Fruit fly (Drosophila melanogaster) whole organism, embryonic: Measurements from ENCODE around the gene Hasp.

Experiments used
- Asciz ChIP-seq: fragments of 200-800 bp; sonication (Bioruptor generic); optimal IDR thresholded peaks from 2 replicates; lab custom pipeline; 2017; ENCODE audit warnings: missing biosample characterization, mild to moderate bottlenecking, missing genetic modification characterization, missing genetic modification reagents
- B-H2 ChIP-seq: fragments of 200-800 bp; sonication (Bioruptor generic); optimal IDR thresholded peaks from 2 replicates; lab custom pipeline; 2018; ENCODE audit warnings: missing biosample characterization, mild to moderate bottlenecking, missing genetic modification characterization
- C15 ChIP-seq: fragments of 200-800 bp; sonication (Bioruptor generic); IDR thresholded peaks from 3 replicates; pipeline ENCODE4 v1.3.6; 2022; ENCODE audit warnings: missing biosample characterization, missing genetic modification characterization
- CG10274 ChIP-seq: fragments of 200-800 bp; sonication (Bioruptor generic); optimal IDR thresholded peaks from 3 replicates; lab custom pipeline; 2017; ENCODE audit warnings: missing biosample characterization, mild to moderate bottlenecking, missing genetic modification characterization
- CG10543 ChIP-seq: fragments of 200-800 bp; sonication (Bioruptor generic); optimal IDR thresholded peaks from 3 replicates; lab custom pipeline; 2017; ENCODE audit warnings: missing biosample characterization, mild to moderate bottlenecking, missing genetic modification characterization, moderate library complexity
- CG15269 ChIP-seq: fragments of 200-800 bp; sonication (Bioruptor generic); optimal IDR thresholded peaks from 2 replicates; lab custom pipeline; 2018; ENCODE audit warnings: missing biosample characterization, mild to moderate bottlenecking, missing genetic modification characterization, moderate library complexity
- CG17612 ChIP-seq: fragments of 200-800 bp; sonication (Bioruptor generic); IDR thresholded peaks from 2 replicates; pipeline ENCODE4 v1.3.6; 2022; ENCODE audit warnings: missing biosample characterization, missing genetic modification characterization
- CG31441 ChIP-seq: fragments of 200-800 bp; sonication (Bioruptor generic); IDR thresholded peaks from 2 replicates; pipeline ENCODE4 v1.3.6; 2022; ENCODE audit warnings: missing biosample characterization, missing genetic modification characterization
- CG34376 ChIP-seq: fragments of 200-800 bp; sonication (Bioruptor generic); optimal IDR thresholded peaks from 2 replicates; lab custom pipeline; 2018; ENCODE audit warnings: missing biosample characterization, mild to moderate bottlenecking, missing genetic modification characterization
- CG4424 ChIP-seq: fragments of 200-800 bp; sonication (Bioruptor generic); optimal IDR thresholded peaks from 3 replicates; lab custom pipeline; 2016; ENCODE audit warnings: missing biosample characterization, missing genetic modification characterization
- CG7357 ChIP-seq: fragments of 200-800 bp; sonication (Bioruptor generic); IDR thresholded peaks from 3 replicates; pipeline ENCODE4 v1.3.6; 2022; ENCODE audit warnings: missing biosample characterization, missing genetic modification characterization
- CG7987 ChIP-seq: fragments of 200-800 bp; sonication (Bioruptor generic); optimal IDR thresholded peaks from 2 replicates; lab custom pipeline; 2018; ENCODE audit warnings: missing biosample characterization, mild to moderate bottlenecking, missing genetic modification characterization, moderate library complexity
- CG9437 ChIP-seq: fragments of 200-800 bp; sonication (Bioruptor generic); optimal IDR thresholded peaks from 2 replicates; lab custom pipeline; 2018; ENCODE audit warnings: missing biosample characterization, mild to moderate bottlenecking, missing genetic modification characterization
- CG9876 ChIP-seq: fragments of 200-800 bp; sonication (Bioruptor generic); optimal IDR thresholded peaks from 2 replicates; lab custom pipeline; 2016; ENCODE audit warnings: missing biosample characterization, missing genetic modification characterization
- CoRest ChIP-seq: fragments of 200-800 bp; sonication (Bioruptor generic); optimal IDR thresholded peaks from 3 replicates; lab custom pipeline; 2018; ENCODE audit warnings: missing biosample characterization, mild to moderate bottlenecking, missing genetic modification characterization, moderate library complexity
- CrebB ChIP-seq: fragments of 200-800 bp; sonication (Bioruptor generic); optimal IDR thresholded peaks from 3 replicates; lab custom pipeline; 2018; ENCODE audit warnings: missing biosample characterization, mild to moderate bottlenecking, missing genetic modification characterization
- D ChIP-seq, 2 experiments: fragments of 200-800 bp in 1 of 2; fragments of >200 bp in 1 of 2; sonication (Bioruptor generic) in 1 of 2; optimal IDR thresholded peaks; 2 replicates in 1 of 2; 3 replicates in 1 of 2; lab custom pipeline; 2017; ENCODE audit warnings: mild to moderate bottlenecking in 1 of 2, missing biosample characterization in 1 of 2, missing genetic modification characterization in 1 of 2, missing genetic modification reagents in 1 of 2
- Dek ChIP-seq: fragments of 200-800 bp; sonication (Bioruptor generic); optimal IDR thresholded peaks from 3 replicates; lab custom pipeline; 2019; ENCODE audit warnings: missing biosample characterization, mild to moderate bottlenecking, missing genetic modification characterization, moderate library complexity
- Dfd ChIP-seq, 2 experiments: fragments of >200 bp; optimal IDR thresholded peaks; 2 replicates each; lab custom pipeline; 2017; ENCODE audit warnings: missing biosample characterization in 2 of 2, missing genetic modification characterization in 2 of 2
- Dp ChIP-seq: fragments of 200-800 bp; sonication (Bioruptor generic); optimal IDR thresholded peaks from 2 replicates; lab custom pipeline; 2018; ENCODE audit warnings: missing biosample characterization, mild to moderate bottlenecking, missing genetic modification characterization, moderate library complexity
- Ets65A ChIP-seq: fragments of 200-800 bp; sonication (Bioruptor generic); peaks from one replicate; lab custom pipeline; 2016; ENCODE audit warnings: missing biosample characterization, missing genetic modification characterization
- Fer1 ChIP-seq: fragments of 200-800 bp; sonication (Bioruptor generic); optimal IDR thresholded peaks from 2 replicates; lab custom pipeline; 2017; ENCODE audit warnings: missing biosample characterization, mild to moderate bottlenecking, missing genetic modification characterization
- GATAe ChIP-seq: fragments of 200-800 bp; sonication (Bioruptor generic); conservative IDR thresholded peaks from 2 replicates; pipeline ENCODE4 v1.3.6; 2022; ENCODE audit warnings: missing biosample characterization, missing genetic modification characterization
- HHEX ChIP-seq: fragments of 200-800 bp; sonication (Bioruptor generic); optimal IDR thresholded peaks from 3 replicates; lab custom pipeline; 2017; ENCODE audit warnings: missing biosample characterization, mild to moderate bottlenecking, missing genetic modification characterization, missing genetic modification reagents
- HLH4C ChIP-seq: fragments of 200-800 bp; sonication (Bioruptor generic); IDR thresholded peaks from 3 replicates; pipeline ENCODE4 v1.3.6; 2022; ENCODE audit warnings: missing biosample characterization, missing genetic modification characterization; ENCODE audit not compliant: partially characterized antibody
- HmgD ChIP-seq: fragments of 200-800 bp; sonication (Bioruptor generic); optimal IDR thresholded peaks from 3 replicates; lab custom pipeline; 2016; ENCODE audit warnings: missing biosample characterization, missing genetic modification characterization
- HmgZ ChIP-seq: fragments of 200-800 bp; sonication (Bioruptor generic); optimal IDR thresholded peaks from 2 replicates; lab custom pipeline; 2018; ENCODE audit warnings: missing biosample characterization, mild to moderate bottlenecking, missing genetic modification characterization
- Jarid2 ChIP-seq: fragments of 200-800 bp; sonication (Bioruptor generic); optimal IDR thresholded peaks from 3 replicates; lab custom pipeline; 2017; ENCODE audit warnings: mild to moderate bottlenecking, missing biosample characterization, missing genetic modification reagents, missing genetic modification characterization
- MBD-R2 ChIP-seq: fragments of 200-800 bp; sonication (Bioruptor generic); IDR thresholded peaks from 2 replicates; pipeline ENCODE4 v1.3.6; 2022; ENCODE audit warnings: missing biosample characterization, missing genetic modification characterization
- Med ChIP-seq: fragments of 200-800 bp; sonication (Bioruptor generic); peaks from one replicate; lab custom pipeline; 2016; ENCODE audit warnings: missing biosample characterization, missing genetic modification characterization, mild to moderate bottlenecking, inconsistent platforms, moderate library complexity
- Side ChIP-seq: fragments of 200-800 bp; sonication (Bioruptor generic); optimal IDR thresholded peaks from 2 replicates; lab custom pipeline; 2016; ENCODE audit warnings: missing biosample characterization, missing genetic modification characterization
- Sox100B ChIP-seq: fragments of 200-800 bp; sonication (Bioruptor generic); optimal IDR thresholded peaks from 3 replicates; lab custom pipeline; 2018; ENCODE audit warnings: missing biosample characterization, mild to moderate bottlenecking, missing genetic modification characterization
- ash1 ChIP-seq: fragments of 200-800 bp; sonication (Bioruptor generic); optimal IDR thresholded peaks from 2 replicates; lab custom pipeline; 2018; ENCODE audit warnings: missing biosample characterization, mild to moderate bottlenecking, missing genetic modification characterization
- danr ChIP-seq: fragments of 200-800 bp; sonication (Bioruptor generic); IDR thresholded peaks from 2 replicates; pipeline ENCODE4 v1.3.6; 2022; ENCODE audit warnings: missing biosample characterization, missing genetic modification characterization
- en ChIP-seq: fragments of 200-800 bp; sonication (Bioruptor generic); optimal IDR thresholded peaks from 2 replicates; lab custom pipeline; 2016; ENCODE audit warnings: missing biosample characterization, missing genetic modification characterization
- eve ChIP-seq, 2 experiments: fragments of >200 bp; optimal IDR thresholded peaks; 2 replicates each; lab custom pipeline; 2017; ENCODE audit warnings: missing biosample characterization in 2 of 2, missing genetic modification characterization in 2 of 2
- exex ChIP-seq: fragments of 200-800 bp; sonication (Bioruptor generic); optimal IDR thresholded peaks from 4 replicates; lab custom pipeline; 2018; ENCODE audit warnings: missing biosample characterization, mild to moderate bottlenecking, missing genetic modification characterization, moderate library complexity
- lola ChIP-seq, 3 experiments: fragments of >200 bp in 2 of 3; fragments of 200-800 bp in 1 of 3; sonication (Bioruptor generic) in 1 of 3; optimal IDR thresholded peaks; 2 replicates each; lab custom pipeline; 2017 to 2019; ENCODE audit warnings: missing biosample characterization in 3 of 3, missing genetic modification characterization in 3 of 3, mild to moderate bottlenecking in 1 of 3, moderate library complexity in 1 of 3
- mirr ChIP-seq: fragments of 200-800 bp; sonication (Bioruptor generic); optimal IDR thresholded peaks from 3 replicates; lab custom pipeline; 2018; ENCODE audit warnings: missing biosample characterization, mild to moderate bottlenecking, missing genetic modification characterization
- row ChIP-seq: fragments of 200-800 bp; sonication (Bioruptor generic); IDR thresholded peaks from 3 replicates; pipeline ENCODE4 v1.3.6; 2022; ENCODE audit warnings: missing biosample characterization, missing genetic modification characterization
- sc ChIP-seq, 3 experiments: fragments of >200 bp in 2 of 3; fragments of 200-800 bp in 1 of 3; sonication (Bioruptor generic) in 1 of 3; optimal IDR thresholded peaks; 2 replicates in 2 of 3; 3 replicates in 1 of 3; lab custom pipeline; 2017; ENCODE audit warnings: mild to moderate bottlenecking in 1 of 3, missing biosample characterization in 1 of 3, missing genetic modification characterization in 1 of 3, missing genetic modification reagents in 1 of 3
- sd ChIP-seq: fragments of 200-800 bp; sonication (Bioruptor generic); optimal IDR thresholded peaks from 3 replicates; lab custom pipeline; 2018; ENCODE audit warnings: missing biosample characterization, mild to moderate bottlenecking, missing genetic modification characterization, moderate library complexity
- seq ChIP-seq: fragments of 200-800 bp; sonication (Bioruptor generic); IDR thresholded peaks from 2 replicates; pipeline ENCODE4 v1.3.6; 2022; ENCODE audit warnings: missing biosample characterization, missing genetic modification characterization
- ssp ChIP-seq: fragments of 200-800 bp; sonication (Bioruptor generic); IDR thresholded peaks from 2 replicates; pipeline ENCODE4 v1.3.6; 2022; ENCODE audit warnings: missing biosample characterization, missing genetic modification characterization
- stwl ChIP-seq: fragments of 200-800 bp; sonication (Bioruptor generic); optimal IDR thresholded peaks from 3 replicates; lab custom pipeline; 2018; ENCODE audit warnings: missing biosample characterization, mild to moderate bottlenecking, missing genetic modification characterization, moderate library complexity
- sug ChIP-seq: fragments of 200-800 bp; optimal IDR thresholded peaks from 2 replicates; lab custom pipeline; 2019; ENCODE audit warnings: missing biosample characterization, mild to moderate bottlenecking, missing genetic modification characterization, moderate library complexity
- tna ChIP-seq: fragments of 200-800 bp; sonication (Bioruptor generic); IDR thresholded peaks from 2 replicates; pipeline ENCODE4 v1.3.6; 2022; ENCODE audit warnings: missing biosample characterization, missing genetic modification characterization; ENCODE audit not compliant: partially characterized antibody
- trem ChIP-seq: fragments of 200-800 bp; optimal IDR thresholded peaks from 3 replicates; lab custom pipeline; 2019; ENCODE audit warnings: missing biosample characterization, mild to moderate bottlenecking, missing genetic modification characterization, moderate library complexity
- zen ChIP-seq: fragments of 200-800 bp; sonication (Bioruptor generic); optimal IDR thresholded peaks from 3 replicates; lab custom pipeline; 2018; ENCODE audit warnings: missing biosample characterization, mild to moderate bottlenecking, missing genetic modification characterization, moderate library complexity

The Hasp gene

dm6 chr2L:19506323-19506722 is 10.7 kb downstream of the Hasp start:
- TF ChIP-seq sug (tag; lab: Kevin White, UChicago) (peak; percentile 20), MBD-R2 (0 out of 2 replicates have a peak, but pooled peaks have one; percentile 15), ash1 (GFP tag; lab: Kevin White, UChicago) (no peak), Fer1 (GFP tag; lab: Kevin White, UChicago) (peak; percentile 23), CG9437 (GFP tag; lab: Kevin White, UChicago) (no peak), sd (tag; lab: Kevin White, UChicago) (peak; percentile 96), eve (GFP tag; optimal IDR thresholded peaks at IDR 0.05; lab: Kevin White, UChicago) (no peak), HmgZ (tag; lab: Kevin White, UChicago) (peak; percentile 51), lola (GFP tag; optimal IDR thresholded peaks at IDR 0.05; lab: Kevin White, UChicago) (no peak), mirr (GFP tag; lab: Kevin White, UChicago) (peak; percentile 42), CG9876 (GFP tag; lab: Kevin White, UChicago) (no peak), CG10274 (GFP tag; lab: Kevin White, UChicago) (peak; percentile 97), GATAe (GFP tag; lab: Robert Waterston, UW) (peak; percentile 87), row (GFP tag; lab: Robert Waterston, UW) (peak; percentile 35; the same call in 1 of the 3 replicates), Med (GFP tag; lab: Kevin White, UChicago) (peak; percentile 8), Dfd (GFP tag; optimal IDR thresholded peaks at IDR 0.05; lab: Kevin White, UChicago) (no peak), HHEX (GFP tag; lab: Kevin White, UChicago) (no peak), trem (tag; lab: Kevin White, UChicago) (no peak), CG34376 (GFP tag; lab: Kevin White, UChicago) (peak; percentile 47), exex (tag; lab: Kevin White, UChicago) (peak; percentile 70), CG7357 (GFP tag; lab: Robert Waterston, UW) (0 out of 3 replicates have a peak, but pooled peaks have one; percentile 18), CG10543 (GFP tag; lab: Kevin White, UChicago) (peak; percentile 43)

- TF ChIP-seq ssp (GFP tag; lab: Robert Waterston, UW) = no peak
- no peak for TF ChIP-seq C15 (GFP tag; lab: Robert Waterston, UW)
- TF ChIP-seq Jarid2 (GFP tag; lab: Kevin White, UChicago) = no peak
- no peak for TF ChIP-seq Dek (tag; lab: Kevin White, UChicago)
- TF ChIP-seq CrebB = no peak
- no peak for TF ChIP-seq CG7987 (GFP tag; lab: Kevin White, UChicago)
- TF ChIP-seq B-H2 (GFP tag; lab: Kevin White, UChicago) = no peak
- TF ChIP-seq seq = no peak
- TF ChIP-seq en = no peak
- TF ChIP-seq Asciz (GFP tag; lab: Kevin White, UChicago) = no peak
- TF ChIP-seq danr = no peak
- TF ChIP-seq sc (optimal IDR thresholded peaks at IDR 0.05; lab: Kevin White, UChicago) = no peak
- TF ChIP-seq sc (GFP tag; optimal IDR thresholded peaks at IDR 0.05; lab: Kevin White, UChicago) = no peak
- TF ChIP-seq tna (GFP tag; lab: Robert Waterston, UW) = peak; percentile 73
- no peak for TF ChIP-seq D (optimal IDR thresholded peaks at IDR 0.05; lab: Kevin White, UChicago)
- TF ChIP-seq D (GFP tag; optimal IDR thresholded peaks at IDR 0.05; lab: Kevin White, UChicago) = no peak
- TF ChIP-seq HmgD (GFP tag; lab: Kevin White, UChicago) = no peak
- peak; percentile 99 for TF ChIP-seq Dp
- no peak for TF ChIP-seq Ets65A (GFP tag; lab: Kevin White, UChicago)
- TF ChIP-seq CG4424 (GFP tag; lab: Kevin White, UChicago) = no peak
- no peak for TF ChIP-seq zen (tag; lab: Kevin White, UChicago)
- no peak for TF ChIP-seq Sox100B (GFP tag; lab: Kevin White, UChicago)
- TF ChIP-seq stwl = peak; percentile 49
- no peak for TF ChIP-seq CG15269 (tag; lab: Kevin White, UChicago)
- no peak for TF ChIP-seq CoRest (tag; lab: Kevin White, UChicago)
- TF ChIP-seq HLH4C (GFP tag; lab: Robert Waterston, UW) = peak; percentile 81
- no peak for TF ChIP-seq CG17612
- TF ChIP-seq Side (GFP tag; lab: Kevin White, UChicago) = no peak
- TF ChIP-seq CG31441 (GFP tag; lab: Robert Waterston, UW) = no peak
Measured at dm6 chr2L:19497983-19498382, 19.0 kb downstream of the Hasp start, which contains the start of gene Top3alpha. Top3alpha (plus strand) TSS chr2L:19498168.
